Worm (Caenorhabditis elegans) whole organism, L1 larva: ENCODE results near the gene mrpl-16.

Experiments
- F16B12.6 ChIP-seq: fragments of 150-350 bp; optimal IDR thresholded peaks from 2 replicates; lab custom pipeline; 2014; ENCODE audit warnings: missing biosample characterization, missing genetic modification characterization
- Y116A8C.19 ChIP-seq: sonication (generic microtip); optimal IDR thresholded peaks from 2 replicates; lab custom pipeline; 2016; ENCODE audit warnings: missing compliant biosample characterization, missing genetic modification characterization, borderline replicate concordance
- aha-1 ChIP-seq: fragments of 150-350 bp; optimal IDR thresholded peaks from 2 replicates; lab custom pipeline; 2014; ENCODE audit warnings: missing biosample characterization, missing genetic modification characterization
- alr-1 ChIP-seq: fragments of 200-800 bp; sonication (Bioruptor generic); optimal IDR thresholded peaks from 2 replicates; lab custom pipeline; 2018; ENCODE audit warnings: borderline replicate concordance, mild to moderate bottlenecking, missing genetic modification characterization, missing compliant biosample characterization
- ceh-63 ChIP-seq: fragments of 200-800 bp; sonication (Bioruptor generic); optimal IDR thresholded peaks from 2 replicates; lab custom pipeline; 2018; ENCODE audit warnings: mild to moderate bottlenecking, missing genetic modification characterization, missing compliant biosample characterization
- ceh-82 ChIP-seq, 3 experiments: fragments of 150-350 bp in 1 of 3; sonication (generic microtip) in 2 of 3; optimal IDR thresholded peaks; 2 replicates each; lab custom pipeline; 2014 to 2017; ENCODE audit warnings: missing biosample characterization in 3 of 3, missing genetic modification characterization in 3 of 3
- ceh-88 ChIP-seq: fragments of 200-800 bp; sonication (Bioruptor generic); IDR thresholded peaks from 2 replicates; pipeline ENCODE4 v1.3.6; 2022; ENCODE audit warnings: missing genetic modification characterization, missing compliant biosample characterization
- ces-1 ChIP-seq: fragments of 150-350 bp; optimal IDR thresholded peaks from 2 replicates; lab custom pipeline; 2014; ENCODE audit warnings: missing biosample characterization, missing genetic modification reagents, missing genetic modification characterization
- dsc-1 ChIP-seq: sonication (generic microtip); optimal IDR thresholded peaks from 2 replicates; lab custom pipeline; 2016; ENCODE audit warnings: mild to moderate bottlenecking, missing genetic modification characterization, missing compliant biosample characterization
- efl-1 ChIP-seq, 4 experiments: fragments of 150-350 bp; optimal IDR thresholded peaks in 3 of 4; peaks in 1 of 4; 1 replicate in 1 of 4; 2 replicates in 3 of 4; lab custom pipeline; 2014; ENCODE audit warnings: missing biosample characterization in 2 of 4, missing genetic modification characterization in 2 of 4, missing genetic modification reagents in 2 of 4
- efl-3 ChIP-seq: fragments of 200-800 bp; sonication (Bioruptor generic); optimal IDR thresholded peaks from 2 replicates; lab custom pipeline; 2018; ENCODE audit warnings: mild to moderate bottlenecking, missing genetic modification characterization, missing compliant biosample characterization
- egl-13 ChIP-seq: sonication (generic microtip); optimal IDR thresholded peaks from 2 replicates; lab custom pipeline; 2016; ENCODE audit warnings: missing genotype, missing genetic modification reagents, missing genetic modification characterization, missing compliant biosample characterization
- fkh-10 ChIP-seq: sonication (generic microtip); optimal IDR thresholded peaks from 2 replicates; lab custom pipeline; 2017; ENCODE audit warnings: missing biosample characterization, missing genetic modification reagents, missing genetic modification characterization
- fkh-8 ChIP-seq: sonication (generic microtip); optimal IDR thresholded peaks from 2 replicates; lab custom pipeline; 2016; ENCODE audit warnings: mild to moderate bottlenecking, missing genetic modification characterization, missing compliant biosample characterization
- fos-1 ChIP-seq: fragments of 150-350 bp; optimal IDR thresholded peaks from 2 replicates; lab custom pipeline; 2014; ENCODE audit warnings: missing biosample characterization, missing genetic modification characterization
- hlh-17 ChIP-seq: fragments of 200-800 bp; sonication (Bioruptor generic); optimal IDR thresholded peaks from 2 replicates; lab custom pipeline; 2018; ENCODE audit warnings: missing genetic modification characterization, mild to moderate bottlenecking, missing compliant biosample characterization, moderate library complexity, borderline replicate concordance
- hlh-4 ChIP-seq: sonication (generic microtip); optimal IDR thresholded peaks from 2 replicates; lab custom pipeline; 2016; ENCODE audit warnings: mild to moderate bottlenecking, missing genetic modification characterization, missing compliant biosample characterization
- hpl-2 ChIP-seq: fragments of 150-350 bp; optimal IDR thresholded peaks from 2 replicates; lab custom pipeline; 2014; ENCODE audit warnings: missing biosample characterization, missing genetic modification reagents, missing genetic modification characterization
- irx-1 ChIP-seq: sonication (generic microtip); optimal IDR thresholded peaks from 2 replicates; lab custom pipeline; 2016; ENCODE audit warnings: missing genetic modification characterization, missing compliant biosample characterization
- isw-1 ChIP-seq: fragments of 200-800 bp; sonication (Bioruptor generic); IDR thresholded peaks from 2 replicates; pipeline ENCODE4 v1.3.6; 2022; ENCODE audit warnings: missing genetic modification characterization, missing compliant biosample characterization
- jun-1 ChIP-seq: fragments of 150-350 bp; optimal IDR thresholded peaks from 2 replicates; lab custom pipeline; 2014; ENCODE audit warnings: missing biosample characterization, missing genetic modification reagents, missing genetic modification characterization
- lin-14 ChIP-seq: fragments of 200-800 bp; sonication (Bioruptor generic); optimal IDR thresholded peaks from 2 replicates; lab custom pipeline; 2018; ENCODE audit warnings: mild to moderate bottlenecking, missing genetic modification characterization, moderate library complexity, missing compliant biosample characterization
- lin-35 ChIP-seq, 2 experiments: fragments of 150-350 bp; optimal IDR thresholded peaks; 2 replicates each; lab custom pipeline; 2014; ENCODE audit warnings: missing biosample characterization in 2 of 2, missing genetic modification characterization in 2 of 2, missing genetic modification reagents in 2 of 2
- lsy-2 ChIP-seq, 2 experiments: fragments of 150-350 bp; optimal IDR thresholded peaks; 2 replicates each; lab custom pipeline; 2014; ENCODE audit warnings: missing biosample characterization in 2 of 2, missing genetic modification characterization in 2 of 2
- mep-1 ChIP-seq: fragments of 150-350 bp; optimal IDR thresholded peaks from 2 replicates; lab custom pipeline; 2014; ENCODE audit warnings: missing biosample characterization, missing genetic modification characterization
- nhr-19 ChIP-seq: fragments of 200-800 bp; sonication (Bioruptor generic); conservative IDR thresholded peaks from 2 replicates; pipeline ENCODE4 v1.3.6; 2022; ENCODE audit warnings: missing genetic modification characterization, missing compliant biosample characterization
- nhr-85 ChIP-seq: sonication (generic microtip); peaks from one replicate; lab custom pipeline; 2016; ENCODE audit warnings: missing genetic modification characterization, inconsistent platforms, missing compliant biosample characterization
- nhr-90 ChIP-seq: sonication (generic microtip); optimal IDR thresholded peaks from 2 replicates; lab custom pipeline; 2016; ENCODE audit warnings: mild to moderate bottlenecking, missing genetic modification characterization, missing compliant biosample characterization; ENCODE audit not compliant: poor library complexity
- pag-3 ChIP-seq: sonication (generic microtip); optimal IDR thresholded peaks from 2 replicates; lab custom pipeline; 2017; ENCODE audit warnings: missing genetic modification characterization, mild to moderate bottlenecking, missing compliant biosample characterization, antibody characterized with exemption, borderline replicate concordance; ENCODE audit not compliant: insufficient read depth
- pax-3 ChIP-seq: fragments of 200-800 bp; sonication (Bioruptor generic); optimal IDR thresholded peaks from 2 replicates; lab custom pipeline; 2018; ENCODE audit warnings: mild to moderate bottlenecking, missing genetic modification characterization, moderate library complexity, missing compliant biosample characterization
- pqm-1 ChIP-seq: sonication (generic microtip); optimal IDR thresholded peaks from 3 replicates; lab custom pipeline; 2017; ENCODE audit warnings: missing biosample characterization, missing genetic modification characterization
- rnt-1 ChIP-seq: sonication (generic microtip); optimal IDR thresholded peaks from 2 replicates; lab custom pipeline; 2016; ENCODE audit warnings: mild to moderate bottlenecking, missing genetic modification characterization, moderate library complexity, missing compliant biosample characterization
- skn-1 ChIP-seq: fragments of 150-350 bp; optimal IDR thresholded peaks from 2 replicates; lab custom pipeline; 2014; ENCODE audit warnings: missing biosample characterization, missing genetic modification characterization
- snpc-4 ChIP-seq: fragments of 150-350 bp; optimal IDR thresholded peaks from 2 replicates; lab custom pipeline; 2014; ENCODE audit warnings: missing biosample characterization, missing genetic modification characterization
- snu-23 ChIP-seq: sonication (generic microtip); optimal IDR thresholded peaks from 2 replicates; lab custom pipeline; 2016; ENCODE audit warnings: missing genetic modification characterization, missing compliant biosample characterization
- sox-4 ChIP-seq: sonication (generic microtip); optimal IDR thresholded peaks from 2 replicates; lab custom pipeline; 2016; ENCODE audit warnings: missing genetic modification characterization, missing compliant biosample characterization
- sup-37 ChIP-seq: fragments of 200-800 bp; sonication (Bioruptor generic); optimal IDR thresholded peaks from 2 replicates; lab custom pipeline; 2018; ENCODE audit warnings: mild to moderate bottlenecking, missing genetic modification characterization, missing compliant biosample characterization
- swsn-7 ChIP-seq: sonication (generic microtip); optimal IDR thresholded peaks from 2 replicates; lab custom pipeline; 2016; ENCODE audit warnings: missing genetic modification characterization, missing compliant biosample characterization
- ztf-4 ChIP-seq: fragments of 150-350 bp; optimal IDR thresholded peaks from 2 replicates; lab custom pipeline; 2014; ENCODE audit warnings: missing biosample characterization, missing genetic modification characterization

The mrpl-16 gene

ce11 chrIII:4656415-4656814 lies 47.8 kb upstream of the mrpl-16 start (continued):
- no peak for TF ChIP-seq pqm-1 (tag; lab: Kevin White, UChicago)
- no peak for TF ChIP-seq aha-1 (tag; lab: Kevin White, UChicago)

DNA sequence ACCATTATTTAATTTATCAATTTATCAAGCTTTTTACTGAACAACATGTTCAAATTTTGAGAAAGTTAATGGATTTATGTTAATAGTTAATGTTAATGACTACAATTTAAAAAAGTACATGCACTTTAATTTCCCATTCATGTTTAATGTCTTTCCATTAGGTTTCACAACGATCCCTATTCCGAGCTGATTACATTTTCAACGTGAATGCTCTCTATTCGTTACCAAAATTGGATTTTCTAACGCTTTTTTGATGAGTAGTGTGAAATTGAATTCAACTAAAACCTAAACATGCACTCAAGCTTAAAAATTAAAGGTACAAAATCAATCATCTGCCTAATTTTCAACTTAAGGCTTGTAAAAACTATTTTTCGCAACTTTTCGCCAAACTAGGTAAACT lies 46.8 kb upstream of the mrpl-16 start:
- TF ChIP-seq lin-14 (GFP tag; lab: Kevin White, UChicago) (peak; percentile 47), pqm-1 (tag; lab: Kevin White, UChicago) (no peak), ces-1 (GFP tag; lab: Kevin White, UChicago) (peak; percentile 40)

ce11 chrIII:4658384-4658844 lies 45.8 kb upstream of the mrpl-16 start, which contains the start of gene cdka-1:
Gene cdka-1, plus strand, starts transcription at chrIII:4658794.
- peak; percentile 65 for TF ChIP-seq lin-14 (GFP tag; lab: Kevin White, UChicago)
- TF ChIP-seq lsy-2 (tag; optimal IDR thresholded peaks at IDR 0.05; lab: Kevin White, UChicago), result peak in 1 of 2 experiments; percentile 11
- TF ChIP-seq fos-1 (tag; lab: Kevin White, UChicago), result no peak
- no peak for TF ChIP-seq dsc-1 (tag; lab: Kevin White, UChicago)

DNA sequence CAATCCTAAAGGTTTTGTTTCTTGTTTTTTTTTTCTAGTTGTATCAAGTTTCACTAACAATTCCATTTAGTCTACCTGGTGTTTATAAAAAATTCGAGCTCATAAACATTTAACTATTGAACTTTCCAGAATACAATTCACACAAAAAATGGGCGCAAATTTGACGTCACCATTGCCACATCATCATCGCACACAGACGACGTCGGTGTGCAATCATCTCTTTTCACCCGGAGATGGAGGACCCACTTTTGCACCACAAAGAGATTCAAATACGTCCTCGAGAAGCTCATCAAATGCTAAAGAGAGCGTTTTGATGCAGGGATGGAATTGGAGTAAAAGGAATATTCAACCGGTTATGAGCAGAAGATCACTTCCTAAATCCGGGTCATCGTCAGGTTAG lies 44.8 kb upstream of the mrpl-16 start:
- TF ChIP-seq alr-1 (tag; lab: Kevin White, UChicago) (no peak), rnt-1 (tag; lab: Kevin White, UChicago) (no peak), ztf-4 (no peak)

DNA sequence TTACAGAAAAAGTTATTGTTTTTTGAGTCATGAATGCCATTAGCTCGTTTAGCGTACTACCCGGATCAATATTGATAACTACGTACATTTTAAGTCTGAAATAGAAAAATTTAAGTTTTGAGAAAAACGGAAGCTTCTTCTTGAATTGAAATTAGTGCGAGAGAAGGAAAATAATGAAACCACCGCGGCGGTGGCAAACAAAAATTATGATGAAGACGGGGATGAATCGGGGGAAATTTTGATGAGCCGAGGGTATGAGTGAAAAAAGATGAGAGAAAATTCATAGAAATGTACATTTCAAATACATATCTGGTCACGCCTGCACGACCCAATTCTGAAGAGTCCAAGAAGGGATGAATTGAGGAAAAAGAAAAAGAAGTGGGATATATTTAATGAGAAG lies 38.9 kb upstream of the mrpl-16 start, which contains the start of gene T23F11.4:
T23F11.4 (minus strand) TSS at position 101 of the 400 bp plus-strand sequence.
- TF ChIP-seq ceh-63 (GFP tag; lab: Kevin White, UChicago) (no peak), mep-1 (tag; lab: Kevin White, UChicago) (no peak), efl-1 (optimal IDR thresholded peaks at IDR 0.05; lab: Kevin White, UChicago) (no peak), efl-1 (GFP tag; optimal IDR thresholded peaks at IDR 0.05 in 1 of 2; lab: Kevin White, UChicago) (no peak), pax-3 (tag; lab: Kevin White, UChicago) (no peak), fos-1 (tag; lab: Kevin White, UChicago) (no peak), egl-13 (tag; lab: Kevin White, UChicago) (no peak), sup-37 (GFP tag; lab: Kevin White, UChicago) (no peak), pag-3 (no peak), sox-4 (tag; lab: Kevin White, UChicago) (no peak), swsn-7 (tag; lab: Kevin White, UChicago) (no peak), snpc-4 (tag; lab: Kevin White, UChicago) (no peak), hpl-2 (no peak), snu-23 (no peak)

- TF ChIP-seq irx-1 (tag; lab: Kevin White, UChicago), result no peak
- peak; percentile 33; the same call in 1 of the 2 replicates for TF ChIP-seq nhr-19
- TF ChIP-seq nhr-90 (tag; lab: Kevin White, UChicago), result peak; percentile 34
- TF ChIP-seq pag-3, result no peak
- TF ChIP-seq mep-1 (tag; lab: Kevin White, UChicago), result peak; percentile 66
- TF ChIP-seq fkh-8 (tag; lab: Kevin White, UChicago), result peak; percentile 43
- TF ChIP-seq fkh-10, result no peak
- no peak for TF ChIP-seq aha-1 (tag; lab: Kevin White, UChicago)
- peak; percentile 71 for TF ChIP-seq skn-1 (tag; lab: Kevin White, UChicago)
- TF ChIP-seq ceh-88 (GFP tag; lab: Robert Waterston, UW), result no peak
- TF ChIP-seq efl-3 (GFP tag; lab: Kevin White, UChicago), result no peak
- no peak for TF ChIP-seq isw-1 (GFP tag; lab: Robert Waterston, UW)
- peak; percentile 33 to 62 for TF ChIP-seq lsy-2 (tag; optimal IDR thresholded peaks at IDR 0.05; lab: Kevin White, UChicago)
- TF ChIP-seq fos-1 (tag; lab: Kevin White, UChicago), result no peak
- TF ChIP-seq nhr-85, result peak; percentile 89
- TF ChIP-seq jun-1 (tag; lab: Kevin White, UChicago), result no peak
- peak in 2 of 3 experiments; percentile 22 to 63 for TF ChIP-seq ceh-82 (tag; optimal IDR thresholded peaks at IDR 0.05; lab: Kevin White, UChicago)
- no peak for TF ChIP-seq sox-4 (tag; lab: Kevin White, UChicago)
- no peak for TF ChIP-seq hlh-17 (GFP tag; lab: Kevin White, UChicago)
- peak; percentile 25 to 50 for TF ChIP-seq lin-35 (GFP tag; optimal IDR thresholded peaks at IDR 0.05; lab: Kevin White, UChicago)
- no peak for TF ChIP-seq Y116A8C.19 (tag; lab: Kevin White, UChicago)
- no peak for TF ChIP-seq alr-1 (tag; lab: Kevin White, UChicago)
- TF ChIP-seq hlh-4 (tag; lab: Kevin White, UChicago), result no peak
- TF ChIP-seq F16B12.6 (tag; lab: Kevin White, UChicago), result peak; percentile 8
These were observed 37.3 kb upstream of the mrpl-16 start for ce11 chrIII:4666753-4667400.
